Fruit fly (Drosophila melanogaster) whole organism, prepupa: ENCODE data around the gene HtrA2.

Source experiments
- CG6163 ChIP-seq: fragments of 200-800 bp; sonication (Bioruptor generic); IDR thresholded peaks from 3 replicates; pipeline ENCODE4 v1.3.6; 2022; ENCODE audit warnings: missing biosample characterization, missing genetic modification characterization
- CG9139 ChIP-seq: fragments of 200-800 bp; sonication (Bioruptor generic); optimal IDR thresholded peaks from 3 replicates; lab custom pipeline; 2017; ENCODE audit warnings: missing biosample characterization, mild to moderate bottlenecking, missing genetic modification characterization
- cyc ChIP-seq: fragments of 200-800 bp; sonication (Bioruptor generic); optimal IDR thresholded peaks from 3 replicates; lab custom pipeline; 2016; ENCODE audit warnings: missing biosample characterization, missing genetic modification characterization
- vri ChIP-seq: fragments of 200-800 bp; sonication (Bioruptor generic); optimal IDR thresholded peaks from 3 replicates; lab custom pipeline; 2016; ENCODE audit warnings: missing biosample characterization, mild to moderate bottlenecking, missing genetic modification characterization

DNA sequence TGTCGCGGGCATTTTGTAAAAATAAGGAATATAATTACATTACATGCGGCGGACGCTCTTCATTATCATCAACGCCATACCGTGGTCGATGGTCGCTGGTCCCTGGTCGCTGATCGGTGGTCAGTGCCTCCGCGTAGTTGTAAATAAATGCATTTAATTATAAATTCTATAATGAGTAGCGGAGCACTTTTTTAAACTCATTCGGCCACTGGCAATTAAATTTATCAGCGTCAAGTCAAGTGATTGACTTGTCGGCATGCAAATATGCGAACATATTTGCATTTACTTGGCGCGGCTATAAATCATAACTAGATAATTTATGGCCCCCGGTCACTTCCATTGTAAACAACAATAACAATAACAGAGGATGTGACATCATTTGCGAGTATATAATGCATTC, 40.1 kb downstream of the HtrA2 start:
- TF ChIP-seq CG6163 (GFP tag; lab: Robert Waterston, UW), result no peak
- no peak for TF ChIP-seq vri (GFP tag; lab: Kevin White, UChicago)
- no peak for TF ChIP-seq cyc (GFP tag; lab: Kevin White, UChicago)
- TF ChIP-seq CG9139 (GFP tag; lab: Kevin White, UChicago), result no peak
